Fruit fly (Drosophila melanogaster): ENCODE results near the gene CG1428.

Gene CG1428

DNA sequence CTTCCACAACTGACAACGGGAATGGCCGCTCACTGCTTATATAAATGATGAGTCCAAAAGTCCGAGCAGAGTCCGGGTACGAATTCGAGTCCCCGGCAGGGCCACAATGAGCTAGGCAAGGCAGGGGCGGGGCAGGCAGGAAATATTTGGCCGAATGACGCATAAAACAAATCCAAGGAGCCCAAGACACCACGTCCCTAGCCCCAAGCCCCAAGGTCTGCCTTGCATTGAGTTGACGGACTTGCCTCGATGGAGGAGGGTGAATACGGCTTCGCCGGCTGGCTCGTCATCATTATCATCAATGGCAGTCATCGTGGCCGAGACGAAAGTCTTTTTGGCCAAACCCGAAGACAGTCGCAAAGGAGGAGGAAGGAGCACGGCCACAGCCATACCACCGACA lies 34.4 kb upstream of the CG1428 start:
- TF ChIP-seq CG15710 (tag; optimal IDR thresholded peaks at IDR 0.05) (no peak), CG12605 (GFP tag; IDR thresholded peaks at IDR 0.05) (no peak), CG17806 (tag; optimal IDR thresholded peaks at IDR 0.05) (no peak), Ets98B (GFP tag; IDR thresholded peaks at IDR 0.05) (no peak), CG10348 (GFP tag; IDR thresholded peaks at IDR 0.05) (no peak), D1 (tag; optimal IDR thresholded peaks at IDR 0.05) (no peak), rn (GFP tag; IDR thresholded peaks at IDR 0.05) (no peak), gl (tag; optimal IDR thresholded peaks at IDR 0.05) (no peak), CG32121 (GFP tag; IDR thresholded peaks at IDR 0.05) (no peak), Pif1B (GFP tag; optimal IDR thresholded peaks at IDR 0.05) (no peak), EcR (GFP tag; optimal IDR thresholded peaks at IDR 0.05) (no peak), CG9948 (tag; optimal IDR thresholded peaks at IDR 0.05) (no peak)

dm6 chr2L:21873696-21874095 lies 32.4 kb upstream of the CG1428 start:
- no peak for TF ChIP-seq fd96Ca (GFP tag; IDR thresholded peaks at IDR 0.05)
- TF ChIP-seq CG8301 (tag; optimal IDR thresholded peaks at IDR 0.05): no peak
- no peak for TF ChIP-seq CG34367 (tag; optimal IDR thresholded peaks at IDR 0.05)
- no peak for TF ChIP-seq CG15710 (tag; optimal IDR thresholded peaks at IDR 0.05)
- TF ChIP-seq CG10348 (GFP tag; IDR thresholded peaks at IDR 0.05): no peak
- TF ChIP-seq CG12605 (GFP tag; IDR thresholded peaks at IDR 0.05): no peak
- no peak for TF ChIP-seq D1 (tag; optimal IDR thresholded peaks at IDR 0.05)
- TF ChIP-seq CG4496 (GFP tag; IDR thresholded peaks at IDR 0.05): no peak
- TF ChIP-seq gl (tag; optimal IDR thresholded peaks at IDR 0.05): no peak
- TF ChIP-seq CG13204 (GFP tag; optimal IDR thresholded peaks at IDR 0.05): no peak
- TF ChIP-seq CG9948 (tag; optimal IDR thresholded peaks at IDR 0.05): no peak
- TF ChIP-seq Ets98B (GFP tag; IDR thresholded peaks at IDR 0.05): no peak
- no peak for TF ChIP-seq Snoo (tag; optimal IDR thresholded peaks at IDR 0.05)
- TF ChIP-seq Pif1A (GFP tag; optimal IDR thresholded peaks at IDR 0.05): no peak
- no peak for TF ChIP-seq CG8159 (tag; optimal IDR thresholded peaks at IDR 0.05)
- TF ChIP-seq CG17806 (tag; optimal IDR thresholded peaks at IDR 0.05): no peak
- no peak for TF ChIP-seq EcR (GFP tag; optimal IDR thresholded peaks at IDR 0.05)
- no peak for TF ChIP-seq CG32121 (GFP tag; IDR thresholded peaks at IDR 0.05)
- TF ChIP-seq CG14655 (GFP tag; optimal IDR thresholded peaks at IDR 0.05): no peak
- no peak for TF ChIP-seq Pif1B (GFP tag; optimal IDR thresholded peaks at IDR 0.05)

- TF ChIP-seq CG32121 (GFP tag; IDR thresholded peaks at IDR 0.05): no peak
- TF ChIP-seq CG14655 (GFP tag; optimal IDR thresholded peaks at IDR 0.05): no peak
- TF ChIP-seq CG13204 (GFP tag; optimal IDR thresholded peaks at IDR 0.05): no peak
- TF ChIP-seq Snoo (tag; optimal IDR thresholded peaks at IDR 0.05): no peak
- no peak for TF ChIP-seq CG4496 (GFP tag; IDR thresholded peaks at IDR 0.05)
- no peak for TF ChIP-seq CG8159 (tag; optimal IDR thresholded peaks at IDR 0.05)
These were observed 29.1 kb upstream of the CG1428 start for dm6 chr2L:21877006-21877405.

DNA sequence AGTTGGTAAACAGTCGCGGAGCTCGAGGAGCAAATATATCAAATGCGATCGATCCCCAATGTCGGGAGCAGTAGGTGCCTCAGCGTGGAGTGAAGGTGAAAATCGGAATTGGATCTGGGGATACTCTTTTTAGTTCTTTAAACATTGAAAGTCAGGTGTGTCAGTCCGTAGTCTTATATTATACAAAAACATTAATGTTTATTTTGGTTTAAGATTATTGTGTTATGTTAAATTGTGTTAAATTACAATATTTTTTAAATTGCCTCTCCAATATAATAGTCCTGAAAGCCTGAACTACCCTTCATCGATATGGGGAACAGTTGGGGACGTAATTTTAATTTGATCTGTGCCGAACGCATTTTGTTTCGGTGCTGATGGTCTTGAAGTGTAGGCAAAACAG lies 26.7 kb upstream of the CG1428 start:
- TF ChIP-seq EcR (GFP tag; optimal IDR thresholded peaks at IDR 0.05) (no peak), CG14655 (GFP tag; optimal IDR thresholded peaks at IDR 0.05) (peak; percentile 42), CG4496 (GFP tag; IDR thresholded peaks at IDR 0.05) (no peak), CG9948 (tag; optimal IDR thresholded peaks at IDR 0.05) (peak; percentile 54), Ets98B (GFP tag; IDR thresholded peaks at IDR 0.05) (no peak), rn (GFP tag; IDR thresholded peaks at IDR 0.05) (no peak), CG13204 (GFP tag; optimal IDR thresholded peaks at IDR 0.05) (no peak), D1 (tag; optimal IDR thresholded peaks at IDR 0.05) (no peak), CG32121 (GFP tag; IDR thresholded peaks at IDR 0.05) (no peak), CG12605 (GFP tag; IDR thresholded peaks at IDR 0.05) (no peak), Pif1B (GFP tag; optimal IDR thresholded peaks at IDR 0.05) (peak; percentile 31), Snoo (tag; optimal IDR thresholded peaks at IDR 0.05) (no peak), CG17806 (tag; optimal IDR thresholded peaks at IDR 0.05) (peak; percentile 41), Pif1A (GFP tag; optimal IDR thresholded peaks at IDR 0.05) (peak; percentile 17), CG15710 (tag; optimal IDR thresholded peaks at IDR 0.05) (peak; percentile 49), gl (tag; optimal IDR thresholded peaks at IDR 0.05) (no peak), CG34367 (tag; optimal IDR thresholded peaks at IDR 0.05) (peak; percentile 23), CG8301 (tag; optimal IDR thresholded peaks at IDR 0.05) (no peak), CG8159 (tag; optimal IDR thresholded peaks at IDR 0.05) (peak; percentile 69)

- no peak for TF ChIP-seq Snoo (tag; optimal IDR thresholded peaks at IDR 0.05)
- no peak for TF ChIP-seq CG12605 (GFP tag; IDR thresholded peaks at IDR 0.05)
- TF ChIP-seq CG17806 (tag; optimal IDR thresholded peaks at IDR 0.05): peak; percentile 7
- peak; percentile 15 for TF ChIP-seq CG15710 (tag; optimal IDR thresholded peaks at IDR 0.05)
- peak; percentile 21 for TF ChIP-seq CG9948 (tag; optimal IDR thresholded peaks at IDR 0.05)
- TF ChIP-seq EcR (GFP tag; optimal IDR thresholded peaks at IDR 0.05): no peak
- no peak for TF ChIP-seq rn (GFP tag; IDR thresholded peaks at IDR 0.05)
- TF ChIP-seq CG8159 (tag; optimal IDR thresholded peaks at IDR 0.05): peak; percentile 23
- TF ChIP-seq CG8301 (tag; optimal IDR thresholded peaks at IDR 0.05): no peak
- TF ChIP-seq CG4496 (GFP tag; IDR thresholded peaks at IDR 0.05): no peak
- no peak for TF ChIP-seq Pif1A (GFP tag; optimal IDR thresholded peaks at IDR 0.05)
- TF ChIP-seq CG32121 (GFP tag; IDR thresholded peaks at IDR 0.05): no peak
- no peak for TF ChIP-seq D1 (tag; optimal IDR thresholded peaks at IDR 0.05)
- TF ChIP-seq fd96Ca (GFP tag; IDR thresholded peaks at IDR 0.05): no peak
- TF ChIP-seq CG34367 (tag; optimal IDR thresholded peaks at IDR 0.05): no peak
- TF ChIP-seq Pif1B (GFP tag; optimal IDR thresholded peaks at IDR 0.05): no peak
- TF ChIP-seq CG10348 (GFP tag; IDR thresholded peaks at IDR 0.05): no peak
- TF ChIP-seq CG13204 (GFP tag; optimal IDR thresholded peaks at IDR 0.05): no peak
- peak; percentile 20 for TF ChIP-seq CG14655 (GFP tag; optimal IDR thresholded peaks at IDR 0.05)
- TF ChIP-seq Ets98B (GFP tag; IDR thresholded peaks at IDR 0.05): no peak
- TF ChIP-seq gl (tag; optimal IDR thresholded peaks at IDR 0.05): no peak
These were observed 24.5 kb upstream of the CG1428 start for dm6 chr2L:21881504-21882124.

DNA sequence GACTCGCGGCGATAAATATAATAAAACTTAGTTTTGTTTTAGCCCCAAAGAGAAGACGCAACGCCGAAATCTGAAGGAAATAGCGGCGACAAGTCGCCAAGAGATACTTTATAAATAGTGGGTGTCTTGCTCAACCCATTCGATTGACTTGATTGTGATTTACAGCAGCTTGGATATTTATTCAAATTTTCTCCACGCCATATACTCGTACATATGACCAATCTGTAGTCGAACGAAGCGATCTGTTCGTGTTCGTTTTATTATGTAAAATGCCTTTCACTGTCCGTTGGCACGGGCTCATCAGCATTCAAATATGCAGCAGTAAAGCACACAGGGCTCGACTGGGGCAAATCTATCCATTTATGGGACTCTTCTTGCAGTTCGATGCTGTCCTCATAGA lies 20.6 kb upstream of the CG1428 start:
- TF ChIP-seq CG34367 (tag; optimal IDR thresholded peaks at IDR 0.05) (no peak), CG10348 (GFP tag; IDR thresholded peaks at IDR 0.05) (no peak), Pif1B (GFP tag; optimal IDR thresholded peaks at IDR 0.05) (no peak), D1 (tag; optimal IDR thresholded peaks at IDR 0.05) (no peak), CG15710 (tag; optimal IDR thresholded peaks at IDR 0.05) (no peak)
